Fruit fly (Drosophila melanogaster): Measurements from ENCODE around the gene Zip102B.

DNA sequence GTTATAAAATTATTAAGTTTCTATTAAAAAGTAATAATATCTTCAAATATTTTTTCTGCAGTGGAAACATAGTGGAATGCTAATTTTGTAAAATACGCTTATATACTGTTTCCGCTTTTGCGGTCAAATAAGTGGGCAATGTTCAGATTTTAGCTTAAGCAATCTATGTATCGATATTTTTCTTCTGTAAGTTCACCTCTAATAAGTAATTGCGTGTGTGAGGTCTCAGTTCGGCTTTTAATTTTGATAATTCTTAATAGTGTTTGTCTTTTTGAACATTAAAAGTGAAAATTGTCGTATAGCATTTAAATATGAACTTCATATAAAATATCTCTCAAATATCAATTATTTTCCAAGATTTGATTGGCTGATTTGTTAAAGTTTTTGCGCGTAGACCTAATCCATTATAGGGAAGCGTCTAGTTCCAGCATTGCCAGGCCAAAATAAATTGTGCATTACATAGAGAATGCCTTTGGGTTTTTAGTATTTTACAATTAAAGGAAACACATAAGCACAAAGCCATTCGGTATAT, 45.9 kb upstream of the Zip102B start, which contains the start of gene Hcf:
- TF ChIP-seq Dll (optimal IDR thresholded peaks at IDR 0.05) (no peak), usp (GFP tag; optimal IDR thresholded peaks at IDR 0.05) (no peak), psq (optimal IDR thresholded peaks at IDR 0.05) (no peak), CG8478 (optimal IDR thresholded peaks at IDR 0.05) (no peak), EcR (GFP tag; optimal IDR thresholded peaks at IDR 0.05) (no peak)

Data from whole organism.